Fruit fly (Drosophila melanogaster) whole organism, embryonic: ENCODE measurements around the gene Upf2.
A peak's percentile ranks its signal among the peaks of the same experiment; 100 is the strongest.

Source experiments
- Abd-B ChIP-seq: fragments of 200-800 bp; sonication (Bioruptor generic); optimal IDR thresholded peaks from 2 replicates; lab custom pipeline; 2018; ENCODE audit warnings: missing biosample characterization, mild to moderate bottlenecking, missing genetic modification characterization, moderate library complexity
- B-H1 ChIP-seq: fragments of 200-800 bp; sonication (Bioruptor generic); IDR thresholded peaks from 3 replicates; pipeline ENCODE4 v1.3.6; 2022; ENCODE audit warnings: missing biosample characterization, missing genetic modification characterization
- CG10209 ChIP-seq: fragments of 200-800 bp; sonication (Bioruptor generic); optimal IDR thresholded peaks from 3 replicates; lab custom pipeline; 2017; ENCODE audit warnings: missing biosample characterization, mild to moderate bottlenecking, missing genetic modification characterization, missing genetic modification reagents
- CG10267 ChIP-seq: fragments of 200-800 bp; sonication (Bioruptor generic); optimal IDR thresholded peaks from 2 replicates; lab custom pipeline; 2018; ENCODE audit warnings: missing biosample characterization, mild to moderate bottlenecking, missing genetic modification characterization, moderate library complexity
- CG10366 ChIP-seq: fragments of 200-800 bp; sonication (Bioruptor generic); IDR thresholded peaks from 2 replicates; pipeline ENCODE4 v1.3.6; 2022; ENCODE audit warnings: missing biosample characterization, missing genetic modification characterization
- CG10979 ChIP-seq: fragments of 200-800 bp; sonication (Bioruptor generic); optimal IDR thresholded peaks from 2 replicates; lab custom pipeline; 2018; ENCODE audit warnings: missing biosample characterization, mild to moderate bottlenecking, missing genetic modification characterization, moderate library complexity
- CG11093 ChIP-seq: fragments of 200-800 bp; sonication (Bioruptor generic); IDR thresholded peaks from 3 replicates; pipeline ENCODE4 v1.3.6; 2022; ENCODE audit warnings: missing biosample characterization, missing genetic modification characterization
- CG11560 ChIP-seq: fragments of 200-800 bp; sonication (Bioruptor generic); IDR thresholded peaks from 3 replicates; pipeline ENCODE4 v1.3.6; 2022; ENCODE audit warnings: missing biosample characterization, missing genetic modification characterization
- CG12299 ChIP-seq: fragments of 200-800 bp; sonication (Bioruptor generic); optimal IDR thresholded peaks from 2 replicates; lab custom pipeline; 2018; ENCODE audit warnings: missing biosample characterization, mild to moderate bottlenecking, missing genetic modification characterization
- CG1233 ChIP-seq: fragments of 200-800 bp; sonication (Bioruptor generic); optimal IDR thresholded peaks from 4 replicates; lab custom pipeline; 2018; ENCODE audit warnings: missing biosample characterization, mild to moderate bottlenecking, missing genetic modification characterization
- CG14014 ChIP-seq: fragments of 200-800 bp; sonication (Bioruptor generic); IDR thresholded peaks from 2 replicates; pipeline ENCODE4 v1.3.6; 2022; ENCODE audit warnings: missing biosample characterization, missing genetic modification characterization
- CG14050 ChIP-seq: fragments of 200-800 bp; sonication (Bioruptor generic); IDR thresholded peaks from 3 replicates; pipeline ENCODE4 v1.3.6; 2022; ENCODE audit warnings: missing biosample characterization, missing genetic modification characterization
- CG2199 ChIP-seq: fragments of 200-800 bp; sonication (Bioruptor generic); IDR thresholded peaks from 3 replicates; pipeline ENCODE4 v1.3.6; 2022; ENCODE audit warnings: missing biosample characterization, missing genetic modification characterization
- CG31224 ChIP-seq: fragments of 200-800 bp; sonication (Bioruptor generic); IDR thresholded peaks from 2 replicates; pipeline ENCODE4 v1.3.6; 2022; ENCODE audit warnings: missing biosample characterization, missing genetic modification characterization
- CG3847 ChIP-seq: fragments of 200-800 bp; sonication (Bioruptor generic); IDR thresholded peaks from 2 replicates; pipeline ENCODE4 v1.3.6; 2022; ENCODE audit warnings: missing biosample characterization, missing genetic modification characterization
- CG6765 ChIP-seq: fragments of 200-800 bp; sonication (Bioruptor generic); optimal IDR thresholded peaks from 3 replicates; lab custom pipeline; 2017; ENCODE audit warnings: missing biosample characterization, mild to moderate bottlenecking, missing genetic modification characterization
- CG9727 ChIP-seq: fragments of 200-800 bp; sonication (Bioruptor generic); optimal IDR thresholded peaks from 3 replicates; lab custom pipeline; 2017; ENCODE audit warnings: missing biosample characterization, mild to moderate bottlenecking, missing genetic modification characterization
- Dek ChIP-seq: fragments of 200-800 bp; sonication (Bioruptor generic); optimal IDR thresholded peaks from 3 replicates; lab custom pipeline; 2019; ENCODE audit warnings: missing biosample characterization, mild to moderate bottlenecking, missing genetic modification characterization, moderate library complexity
- Dip3 ChIP-seq: fragments of 200-800 bp; sonication (Bioruptor generic); optimal IDR thresholded peaks from 3 replicates; lab custom pipeline; 2016; ENCODE audit warnings: missing biosample characterization, missing genetic modification characterization
- Dll ChIP-seq: fragments of 200-800 bp; sonication (Bioruptor generic); IDR thresholded peaks from 4 replicates; pipeline ENCODE4 v1.3.6; 2022; ENCODE audit warnings: missing biosample characterization, missing genetic modification characterization; ENCODE audit not compliant: partially characterized antibody
- Doc3 ChIP-seq: fragments of 200-800 bp; sonication (Bioruptor generic); IDR thresholded peaks from 3 replicates; pipeline ENCODE4 v1.3.6; 2022; ENCODE audit warnings: missing biosample characterization, missing genetic modification characterization; ENCODE audit not compliant: partially characterized antibody
- Drgx ChIP-seq: fragments of 200-800 bp; sonication (Bioruptor generic); IDR thresholded peaks from 2 replicates; pipeline ENCODE4 v1.3.6; 2022; ENCODE audit warnings: missing biosample characterization, missing genetic modification characterization
- E2f1 ChIP-seq: fragments of 200-800 bp; sonication (Bioruptor generic); IDR thresholded peaks from 2 replicates; pipeline ENCODE4 v1.3.6; 2022; ENCODE audit warnings: missing biosample characterization, missing genetic modification characterization
- E2f2 ChIP-seq: fragments of 200-800 bp; sonication (Bioruptor generic); IDR thresholded peaks from 2 replicates; pipeline ENCODE4 v1.3.6; 2022; ENCODE audit warnings: missing biosample characterization, missing genetic modification characterization
- Ets97D ChIP-seq: fragments of 200-800 bp; sonication (Bioruptor generic); optimal IDR thresholded peaks from 3 replicates; lab custom pipeline; 2016; ENCODE audit warnings: missing biosample characterization, missing genetic modification characterization
- Hmr ChIP-seq: fragments of 200-800 bp; sonication (Bioruptor generic); optimal IDR thresholded peaks from 3 replicates; lab custom pipeline; 2017; ENCODE audit warnings: mild to moderate bottlenecking, missing biosample characterization, missing genetic modification reagents, missing genetic modification characterization
- Hmx ChIP-seq: fragments of 200-800 bp; sonication (Bioruptor generic); optimal IDR thresholded peaks from 2 replicates; lab custom pipeline; 2016; ENCODE audit warnings: missing biosample characterization, missing genetic modification characterization
- Mrtf ChIP-seq: fragments of 200-800 bp; sonication (Bioruptor generic); IDR thresholded peaks from 3 replicates; pipeline ENCODE4 v1.3.6; 2022; ENCODE audit warnings: missing biosample characterization, missing genetic modification characterization
- Neu2 ChIP-seq: fragments of 200-800 bp; sonication (Bioruptor generic); optimal IDR thresholded peaks from 3 replicates; lab custom pipeline; 2016; ENCODE audit warnings: missing biosample characterization, missing genetic modification characterization, borderline replicate concordance
- Oli ChIP-seq: fragments of 200-800 bp; sonication (Bioruptor generic); optimal IDR thresholded peaks from 2 replicates; lab custom pipeline; 2018; ENCODE audit warnings: missing biosample characterization, mild to moderate bottlenecking, missing genetic modification characterization, moderate library complexity
- Xrp1 ChIP-seq: fragments of 200-800 bp; sonication (Bioruptor generic); IDR thresholded peaks from 2 replicates; pipeline ENCODE4 v1.3.6; 2022; ENCODE audit warnings: missing biosample characterization, missing genetic modification characterization
- ara ChIP-seq: fragments of 200-800 bp; sonication (Bioruptor generic); IDR thresholded peaks from 2 replicates; pipeline ENCODE4 v1.3.6; 2022; ENCODE audit warnings: missing biosample characterization, missing genetic modification characterization
- ash1 ChIP-seq: fragments of 200-800 bp; sonication (Bioruptor generic); optimal IDR thresholded peaks from 2 replicates; lab custom pipeline; 2018; ENCODE audit warnings: missing biosample characterization, mild to moderate bottlenecking, missing genetic modification characterization
- az2 ChIP-seq: fragments of 200-800 bp; sonication (Bioruptor generic); optimal IDR thresholded peaks from 3 replicates; lab custom pipeline; 2016; ENCODE audit warnings: missing biosample characterization, missing genetic modification characterization
- bowl ChIP-seq: fragments of 200-800 bp; sonication (Bioruptor generic); IDR thresholded peaks from 2 replicates; pipeline ENCODE4 v1.3.6; 2022; ENCODE audit warnings: missing biosample characterization, missing genetic modification characterization
- cg ChIP-seq: fragments of 200-800 bp; sonication (Bioruptor generic); optimal IDR thresholded peaks from 3 replicates; lab custom pipeline; 2019; ENCODE audit warnings: missing biosample characterization, mild to moderate bottlenecking, missing genetic modification characterization, moderate library complexity
- chinmo ChIP-seq: fragments of 200-800 bp; sonication (Bioruptor generic); IDR thresholded peaks from 4 replicates; pipeline ENCODE4 v1.3.6; 2022; ENCODE audit warnings: missing biosample characterization, missing genetic modification characterization; ENCODE audit not compliant: partially characterized antibody
- ems ChIP-seq: fragments of 200-800 bp; sonication (Bioruptor generic); optimal IDR thresholded peaks from 3 replicates; lab custom pipeline; 2016; ENCODE audit warnings: missing biosample characterization, missing genetic modification characterization
- grn ChIP-seq: fragments of 200-800 bp; sonication (Bioruptor generic); optimal IDR thresholded peaks from 3 replicates; lab custom pipeline; 2017; ENCODE audit warnings: missing biosample characterization, missing genetic modification characterization
- kah ChIP-seq: fragments of 200-800 bp; sonication (Bioruptor generic); optimal IDR thresholded peaks from 2 replicates; lab custom pipeline; 2018; ENCODE audit warnings: missing biosample characterization, mild to moderate bottlenecking, missing genetic modification characterization
- knrl ChIP-seq: fragments of 200-800 bp; sonication (Bioruptor generic); IDR thresholded peaks from 3 replicates; pipeline ENCODE4 v1.3.6; 2022; ENCODE audit warnings: missing biosample characterization, missing genetic modification characterization; ENCODE audit not compliant: partially characterized antibody
- lov ChIP-seq, 2 experiments: fragments of 200-800 bp in 1 of 2; fragments of >200 bp in 1 of 2; sonication (Bioruptor generic) in 1 of 2; IDR thresholded peaks in 1 of 2; optimal IDR thresholded peaks in 1 of 2; 2 replicates in 1 of 2; 3 replicates in 1 of 2; pipeline versions ENCODE4 v1.3.6 to Lab custom; 2017 to 2022; ENCODE audit warnings: missing biosample characterization in 1 of 2, missing genetic modification characterization in 1 of 2
- phol ChIP-seq: fragments of 200-800 bp; sonication (Bioruptor generic); optimal IDR thresholded peaks from 3 replicates; lab custom pipeline; 2018; ENCODE audit warnings: missing biosample characterization, mild to moderate bottlenecking, missing genetic modification characterization, moderate library complexity
- rib ChIP-seq: fragments of 200-800 bp; sonication (Bioruptor generic); IDR thresholded peaks from 2 replicates; pipeline ENCODE4 v1.3.6; 2022; ENCODE audit warnings: missing biosample characterization, missing genetic modification characterization
- row ChIP-seq: fragments of 200-800 bp; sonication (Bioruptor generic); IDR thresholded peaks from 3 replicates; pipeline ENCODE4 v1.3.6; 2022; ENCODE audit warnings: missing biosample characterization, missing genetic modification characterization
- sima ChIP-seq: fragments of 200-800 bp; sonication (Bioruptor generic); optimal IDR thresholded peaks from 2 replicates; lab custom pipeline; 2016; ENCODE audit warnings: missing biosample characterization, missing genetic modification characterization
- sna ChIP-seq: fragments of 200-800 bp; sonication (Bioruptor generic); IDR thresholded peaks from 2 replicates; pipeline ENCODE4 v1.3.6; 2022; ENCODE audit warnings: missing biosample characterization, missing genetic modification characterization; ENCODE audit not compliant: partially characterized antibody
- tll ChIP-seq, 2 experiments: fragments of 200-800 bp in 1 of 2; fragments of >200 bp in 1 of 2; sonication (Bioruptor generic) in 1 of 2; optimal IDR thresholded peaks; 2 replicates each; lab custom pipeline; 2017 to 2019; ENCODE audit warnings: missing biosample characterization in 2 of 2, missing genetic modification characterization in 2 of 2, mild to moderate bottlenecking in 1 of 2, moderate library complexity in 1 of 2
- unpg ChIP-seq: fragments of 200-800 bp; sonication (Bioruptor generic); optimal IDR thresholded peaks from 3 replicates; lab custom pipeline; 2018; ENCODE audit warnings: missing biosample characterization, mild to moderate bottlenecking, missing genetic modification characterization, moderate library complexity

Upf2 gene

dm6 chrX:8092075-8092682 is 16.9 kb upstream of the Upf2 start (continued):
- TF ChIP-seq sima (no peak), Abd-B (GFP tag; lab: Kevin White, UChicago) (peak; percentile 92), CG2199 (GFP tag; lab: Robert Waterston, UW) (peak; percentile 75; the same call in 2 of the 3 replicates), az2 (GFP tag; lab: Kevin White, UChicago) (peak; percentile 94), ems (peak; percentile 77), ara (GFP tag; lab: Robert Waterston, UW) (peak; percentile 85), Mrtf (GFP tag; lab: Robert Waterston, UW) (peak; percentile 86), Dll (GFP tag; lab: Robert Waterston, UW) (no peak), rib (GFP tag; lab: Robert Waterston, UW) (peak; percentile 70), CG14014 (GFP tag; lab: Robert Waterston, UW) (peak; percentile 93), CG11093 (GFP tag; lab: Robert Waterston, UW) (peak; percentile 77; the same call in 2 of the 3 replicates), Neu2 (no peak), phol (tag; lab: Kevin White, UChicago) (peak; percentile 95), cg (GFP tag; lab: Kevin White, UChicago) (no peak), bowl (GFP tag; lab: Robert Waterston, UW) (peak; percentile 64; the same call in 1 of the 2 replicates), row (peak; percentile 98), Hmr (peak; percentile 98), chinmo (peak; percentile 80; the same call in 3 of the 4 replicates), B-H1 (GFP tag; lab: Robert Waterston, UW) (peak; percentile 84), Dip3 (GFP tag; lab: Kevin White, UChicago) (peak; percentile 69), ash1 (GFP tag; lab: Kevin White, UChicago) (peak; percentile 30), Drgx (GFP tag; lab: Robert Waterston, UW) (peak; percentile 94), Doc3 (GFP tag; lab: Robert Waterston, UW) (no peak), CG3847 (GFP tag; lab: Robert Waterston, UW) (peak; percentile 91), unpg (GFP tag; lab: Kevin White, UChicago) (peak; percentile 94), CG1233 (GFP tag; lab: Kevin White, UChicago) (peak; percentile 93), CG10366 (GFP tag; lab: Robert Waterston, UW) (peak; percentile 90), lov (optimal IDR thresholded peaks at IDR 0.05; lab: Kevin White, UChicago) (no peak), lov (GFP tag; IDR thresholded peaks at IDR 0.05; lab: Robert Waterston, UW) (peak; percentile 75; the same call in 2 of the 3 replicates), CG12299 (tag; lab: Kevin White, UChicago) (peak; percentile 95), CG10267 (tag; lab: Kevin White, UChicago) (peak; percentile 90), CG31224 (GFP tag; lab: Robert Waterston, UW) (peak; percentile 83), Oli (tag; lab: Kevin White, UChicago) (peak; percentile 96), E2f2 (GFP tag; lab: Robert Waterston, UW) (peak; percentile 79), Xrp1 (GFP tag; lab: Robert Waterston, UW) (peak; percentile 93), Dek (peak; percentile 94), sna (GFP tag; lab: Robert Waterston, UW) (no peak), grn (peak; percentile 52), knrl (GFP tag; lab: Robert Waterston, UW) (no peak), CG14050 (GFP tag; lab: Robert Waterston, UW) (peak; percentile 91), Ets97D (GFP tag; lab: Kevin White, UChicago) (peak; percentile 48), CG11560 (tag; lab: Robert Waterston, UW) (peak; percentile 75), CG10979 (tag; lab: Kevin White, UChicago) (peak; percentile 96), E2f1 (GFP tag; lab: Robert Waterston, UW) (peak; percentile 93), CG6765 (peak; percentile 89), CG10209 (GFP tag; lab: Kevin White, UChicago) (peak; percentile 95), tll (GFP tag; optimal IDR thresholded peaks at IDR 0.05; lab: Kevin White, UChicago) (no peak), Hmx (GFP tag; lab: Kevin White, UChicago) (peak; percentile 67), kah (GFP tag; lab: Kevin White, UChicago) (peak; percentile 87), CG9727 (GFP tag; lab: Kevin White, UChicago) (peak; percentile 96)
